Fruit fly (Drosophila melanogaster): ENCODE measurements around the gene CG31140.

DNA sequence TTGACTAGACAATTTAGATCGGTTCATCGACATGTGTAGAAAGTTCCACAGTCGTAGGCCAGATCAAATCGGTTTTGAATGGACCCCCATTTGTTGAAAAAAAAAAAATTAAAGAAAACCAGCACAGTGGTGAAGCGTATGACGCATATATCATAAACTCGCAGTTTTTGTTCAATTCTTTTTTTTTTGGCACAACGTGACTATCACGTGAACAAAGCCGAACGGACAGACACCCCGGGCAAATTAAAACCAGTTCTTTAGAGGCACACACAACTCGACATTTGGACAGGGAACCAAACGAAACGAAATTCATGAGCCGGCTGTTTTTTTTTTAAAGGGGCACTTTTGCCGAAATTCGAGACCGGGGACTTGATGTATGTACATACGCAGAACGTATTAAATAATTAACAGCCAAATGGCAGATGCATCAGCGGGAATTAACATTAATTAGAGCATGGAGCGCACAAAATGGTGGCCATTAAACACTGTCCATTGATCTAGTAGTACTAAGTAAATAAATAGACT lies 22.1 kb upstream of the CG31140 start:
- no peak for TF ChIP-seq pan (optimal IDR thresholded peaks at IDR 0.05)
- TF ChIP-seq Rel (GFP tag; optimal IDR thresholded peaks at IDR 0.05) = no peak
- no peak for TF ChIP-seq Rel (tag; optimal IDR thresholded peaks at IDR 0.05)
- no peak for TF ChIP-seq br (GFP tag; optimal IDR thresholded peaks at IDR 0.05)
- TF ChIP-seq Dif (GFP tag; optimal IDR thresholded peaks at IDR 0.05; ENCODE audit: partially characterized antibody) = no peak
- TF ChIP-seq Jra (GFP tag; optimal IDR thresholded peaks at IDR 0.05) = no peak
- no peak for TF ChIP-seq OdsH (GFP tag; optimal IDR thresholded peaks at IDR 0.05)
- no peak for TF ChIP-seq Hr78 (GFP tag; optimal IDR thresholded peaks at IDR 0.05)
- no peak for TF ChIP-seq dl (GFP tag; optimal IDR thresholded peaks at IDR 0.05; ENCODE audit: insufficient read depth in 1 of 2, partially characterized antibody in 2 of 2)
- TF ChIP-seq lola (GFP tag; optimal IDR thresholded peaks at IDR 0.05) = no peak
- no peak for TF ChIP-seq Dfd (GFP tag; optimal IDR thresholded peaks at IDR 0.05)
